ENCODE assay signal across 1 worm cellular context in the genomic region with DNA sequence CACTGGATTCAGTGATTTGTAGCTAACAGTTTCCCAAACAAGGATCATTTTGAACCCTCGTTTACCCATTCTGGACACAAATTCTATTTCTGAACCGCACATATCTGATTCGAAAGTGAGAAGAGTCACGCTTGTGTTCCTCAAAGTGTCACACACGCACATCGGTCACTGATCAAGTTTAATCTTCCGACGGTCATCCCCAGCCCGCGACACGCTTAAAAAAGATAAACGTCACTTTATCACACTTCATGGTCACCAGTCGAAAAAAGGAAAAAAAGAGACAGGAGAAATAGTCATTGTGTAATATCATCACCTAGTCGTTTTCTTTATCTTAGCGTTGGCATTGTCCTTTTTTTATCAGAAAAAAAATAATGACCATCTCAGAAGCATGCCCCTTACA.
A peak's percentile ranks its signal among the peaks of the same experiment; 100 is the strongest.
TF ChIP-seq lines count a peak whose summit lies in the region.

No protein-coding gene starts in this region.

TF ChIP-seq in whole organism, L1 larva, 84 proteins besides CTCF, POLR2A, EP300 and RAD21 (continued from another document):
- no peak for TF ChIP-seq zip-4 (GFP tag; optimal IDR thresholded peaks at IDR 0.05; lab: Kevin White, UChicago)
- no peak for TF ChIP-seq aly-2 (tag; optimal IDR thresholded peaks at IDR 0.05; lab: Kevin White, UChicago)
- TF ChIP-seq ceh-8 (GFP tag; optimal IDR thresholded peaks at IDR 0.05; lab: Kevin White, UChicago): no peak
- peak; percentile 54 for TF ChIP-seq nhr-20 (tag; optimal IDR thresholded peaks at IDR 0.05; lab: Kevin White, UChicago)
- TF ChIP-seq rnt-1 (tag; optimal IDR thresholded peaks at IDR 0.05; lab: Kevin White, UChicago): no peak
- no peak for TF ChIP-seq unc-86 (tag; optimal IDR thresholded peaks at IDR 0.05; lab: Kevin White, UChicago)
- TF ChIP-seq fos-1 (tag; optimal IDR thresholded peaks at IDR 0.05; lab: Kevin White, UChicago): no peak
